Worm (Caenorhabditis elegans) whole organism, late embryonic: ENCODE data around the gene Y75D11A.6.

Experiments
- C08G9.2 ChIP-seq: sonication (generic microtip); optimal IDR thresholded peaks from 2 replicates; lab custom pipeline; 2016; ENCODE audit warnings: mild to moderate bottlenecking, missing genetic modification characterization, moderate library complexity, missing compliant biosample characterization
- C38D4.7 ChIP-seq: fragments of 200-800 bp; sonication (Bioruptor generic); optimal IDR thresholded peaks from 2 replicates; lab custom pipeline; 2018; ENCODE audit warnings: mild to moderate bottlenecking, missing genetic modification characterization, moderate library complexity, missing compliant biosample characterization
- K09A11.1 ChIP-seq: sonication (generic microtip); optimal IDR thresholded peaks from 2 replicates; lab custom pipeline; 2017; ENCODE audit warnings: antibody characterized with exemption, mild to moderate bottlenecking, missing genetic modification characterization, missing compliant biosample characterization; ENCODE audit not compliant: insufficient read depth
- T23F11.4 ChIP-seq: fragments of 200-800 bp; sonication (Bioruptor generic); optimal IDR thresholded peaks from 2 replicates; lab custom pipeline; 2018; ENCODE audit warnings: mild to moderate bottlenecking, missing genetic modification characterization, missing compliant biosample characterization
- Y22D7AL.16 ChIP-seq: sonication (generic microtip); optimal IDR thresholded peaks from 2 replicates; lab custom pipeline; 2016; ENCODE audit warnings: missing genetic modification characterization, missing compliant biosample characterization
- ahr-1 ChIP-seq: sonication (generic microtip); optimal IDR thresholded peaks from 2 replicates; lab custom pipeline; 2016; ENCODE audit warnings: missing genetic modification characterization, missing compliant biosample characterization
- ama-1 ChIP-seq: fragments of 150-350 bp; optimal IDR thresholded peaks from 2 replicates; lab custom pipeline; 2014
- ceh-18 ChIP-seq: sonication (generic microtip); optimal IDR thresholded peaks from 2 replicates; lab custom pipeline; 2016; ENCODE audit warnings: missing genetic modification characterization, missing compliant biosample characterization
- ceh-19 ChIP-seq: fragments of 200-800 bp; sonication (Bioruptor generic); optimal IDR thresholded peaks from 2 replicates; lab custom pipeline; 2018; ENCODE audit warnings: mild to moderate bottlenecking, missing genetic modification characterization, missing compliant biosample characterization
- ceh-2 ChIP-seq: sonication (generic microtip); optimal IDR thresholded peaks from 2 replicates; lab custom pipeline; 2016; ENCODE audit warnings: missing genotype, missing genetic modification characterization, missing compliant biosample characterization
- ceh-22 ChIP-seq: sonication (generic microtip); optimal IDR thresholded peaks from 2 replicates; lab custom pipeline; 2017; ENCODE audit warnings: missing biosample characterization, missing genetic modification characterization
- ceh-24 ChIP-seq: sonication (generic microtip); optimal IDR thresholded peaks from 2 replicates; lab custom pipeline; 2016; ENCODE audit warnings: mild to moderate bottlenecking, missing genetic modification characterization, missing compliant biosample characterization
- ceh-30 ChIP-seq: fragments of 150-350 bp; optimal IDR thresholded peaks from 2 replicates; lab custom pipeline; 2014; ENCODE audit warnings: missing biosample characterization, missing genetic modification characterization
- ceh-31 ChIP-seq: sonication (generic microtip); optimal IDR thresholded peaks from 2 replicates; lab custom pipeline; 2016; ENCODE audit warnings: missing genetic modification characterization, missing compliant biosample characterization
- ceh-34 ChIP-seq: sonication (generic microtip); optimal IDR thresholded peaks from 2 replicates; lab custom pipeline; 2016; ENCODE audit warnings: mild to moderate bottlenecking, missing genetic modification characterization, missing compliant biosample characterization
- ceh-45 ChIP-seq: fragments of 200-800 bp; sonication (Bioruptor generic); IDR thresholded peaks from 2 replicates; pipeline ENCODE4 v1.3.6; 2022; ENCODE audit warnings: missing genetic modification reagents, missing genetic modification characterization, missing compliant biosample characterization
- ceh-9 ChIP-seq: sonication (generic microtip); optimal IDR thresholded peaks from 2 replicates; lab custom pipeline; 2016; ENCODE audit warnings: mild to moderate bottlenecking, missing genetic modification characterization, inconsistent platforms, missing compliant biosample characterization
- che-1 ChIP-seq: sonication (generic microtip); optimal IDR thresholded peaks from 2 replicates; lab custom pipeline; 2016; ENCODE audit warnings: mild to moderate bottlenecking, missing genetic modification characterization, missing compliant biosample characterization
- dmd-4 ChIP-seq: sonication (generic microtip); optimal IDR thresholded peaks from 2 replicates; lab custom pipeline; 2016; ENCODE audit warnings: borderline replicate concordance, missing genetic modification characterization, missing compliant biosample characterization
- elt-4 ChIP-seq: sonication (generic microtip); optimal IDR thresholded peaks from 2 replicates; lab custom pipeline; 2016; ENCODE audit warnings: missing genetic modification characterization, missing compliant biosample characterization
- eyg-1 ChIP-seq: sonication (generic microtip); optimal IDR thresholded peaks from 2 replicates; lab custom pipeline; 2016; ENCODE audit warnings: missing genotype, missing genetic modification characterization, missing compliant biosample characterization
- fax-1 ChIP-seq: sonication (generic microtip); optimal IDR thresholded peaks from 2 replicates; lab custom pipeline; 2016; ENCODE audit warnings: missing genotype, missing genetic modification characterization, missing compliant biosample characterization
- fkh-10 ChIP-seq: fragments of 150-350 bp; optimal IDR thresholded peaks from 2 replicates; lab custom pipeline; 2014; ENCODE audit warnings: missing biosample characterization, missing genetic modification reagents, missing genetic modification characterization
- hlh-13 ChIP-seq: fragments of 200-800 bp; sonication (Bioruptor generic); optimal IDR thresholded peaks from 2 replicates; lab custom pipeline; 2018; ENCODE audit warnings: mild to moderate bottlenecking, missing genetic modification characterization, missing compliant biosample characterization
- hlh-15 ChIP-seq: sonication (generic microtip); optimal IDR thresholded peaks from 2 replicates; lab custom pipeline; 2016; ENCODE audit warnings: missing genetic modification characterization, missing compliant biosample characterization
- hlh-30 ChIP-seq: sonication (generic microtip); optimal IDR thresholded peaks from 2 replicates; lab custom pipeline; 2017; ENCODE audit warnings: antibody characterized with exemption, missing genetic modification characterization, missing compliant biosample characterization; ENCODE audit not compliant: insufficient read depth
- hlh-8 ChIP-seq: sonication (generic microtip); optimal IDR thresholded peaks from 2 replicates; lab custom pipeline; 2016; ENCODE audit warnings: missing genotype, missing genetic modification characterization, missing compliant biosample characterization
- lim-6 ChIP-seq: sonication (generic microtip); optimal IDR thresholded peaks from 2 replicates; lab custom pipeline; 2016; ENCODE audit warnings: missing genetic modification characterization, missing compliant biosample characterization
- lin-11 ChIP-seq: fragments of 200-800 bp; sonication (Bioruptor generic); optimal IDR thresholded peaks from 2 replicates; lab custom pipeline; 2018; ENCODE audit warnings: mild to moderate bottlenecking, missing genetic modification characterization, missing compliant biosample characterization
- madf-2 ChIP-seq: sonication (generic microtip); optimal IDR thresholded peaks from 2 replicates; lab custom pipeline; 2017; ENCODE audit warnings: missing genetic modification characterization, missing compliant biosample characterization
- nhr-11 ChIP-seq: fragments of 150-350 bp; optimal IDR thresholded peaks from 2 replicates; lab custom pipeline; 2014; ENCODE audit warnings: missing biosample characterization, missing genetic modification characterization
- npax-4 ChIP-seq: sonication (generic microtip); optimal IDR thresholded peaks from 2 replicates; lab custom pipeline; 2016; ENCODE audit warnings: missing genetic modification characterization, missing compliant biosample characterization
- odd-2 ChIP-seq: sonication (generic microtip); optimal IDR thresholded peaks from 2 replicates; lab custom pipeline; 2017; ENCODE audit warnings: antibody characterized with exemption, mild to moderate bottlenecking, missing genetic modification characterization, missing compliant biosample characterization
- pag-3 ChIP-seq: sonication (generic microtip); optimal IDR thresholded peaks from 2 replicates; lab custom pipeline; 2016; ENCODE audit warnings: missing compliant biosample characterization, missing genetic modification characterization, borderline replicate concordance
- pat-9 ChIP-seq: fragments of 200-800 bp; sonication (Bioruptor generic); optimal IDR thresholded peaks from 2 replicates; lab custom pipeline; 2018; ENCODE audit warnings: mild to moderate bottlenecking, missing genetic modification characterization, moderate library complexity, missing compliant biosample characterization
- pax-1 ChIP-seq: fragments of 150-350 bp; optimal IDR thresholded peaks from 2 replicates; lab custom pipeline; 2014; ENCODE audit warnings: missing biosample characterization, missing genetic modification characterization
- ref-2 ChIP-seq: sonication (generic microtip); optimal IDR thresholded peaks from 2 replicates; lab custom pipeline; 2016; ENCODE audit warnings: missing genetic modification characterization, missing compliant biosample characterization
- rnt-1 ChIP-seq: sonication (generic microtip); optimal IDR thresholded peaks from 2 replicates; lab custom pipeline; 2016; ENCODE audit warnings: missing genetic modification characterization, missing compliant biosample characterization
- sox-2 ChIP-seq: fragments of 200-800 bp; sonication (Bioruptor generic); IDR thresholded peaks from 2 replicates; pipeline ENCODE4 v1.3.6; 2022; ENCODE audit warnings: missing genetic modification reagents, missing genetic modification characterization, missing compliant biosample characterization
- syd-9 ChIP-seq: sonication (generic microtip); optimal IDR thresholded peaks from 2 replicates; lab custom pipeline; 2016; ENCODE audit warnings: mild to moderate bottlenecking, missing genetic modification characterization, moderate library complexity, missing compliant biosample characterization
- unc-55 ChIP-seq: sonication (generic microtip); optimal IDR thresholded peaks from 2 replicates; lab custom pipeline; 2017; ENCODE audit warnings: missing biosample characterization, missing genetic modification reagents, missing genetic modification characterization
- unc-86 ChIP-seq: sonication (generic microtip); optimal IDR thresholded peaks from 2 replicates; lab custom pipeline; 2016; ENCODE audit warnings: missing genetic modification characterization, missing compliant biosample characterization
- ztf-16 ChIP-seq: sonication (generic microtip); optimal IDR thresholded peaks from 2 replicates; lab custom pipeline; 2017; ENCODE audit warnings: missing genetic modification characterization, missing compliant biosample characterization

The Y75D11A.6 gene

DNA sequence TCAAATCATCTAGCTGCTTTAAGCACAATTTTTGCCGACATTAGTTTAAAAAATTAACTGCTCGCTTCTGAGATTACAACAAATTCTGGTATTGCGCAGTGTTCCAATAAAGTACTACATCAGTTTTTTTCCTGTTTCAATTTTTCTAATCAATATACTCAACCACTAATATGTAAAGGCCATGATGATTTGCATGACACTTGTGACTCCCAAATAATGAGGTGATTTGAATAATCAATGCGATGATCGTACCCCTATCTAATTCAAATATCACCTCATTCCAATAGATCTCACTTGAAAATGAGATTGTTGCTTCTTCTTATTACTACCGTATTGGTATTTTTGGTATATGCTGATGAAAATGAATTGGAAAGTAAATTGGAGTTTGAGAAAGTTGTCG is 21.3 kb downstream of the Y75D11A.6 start, which contains the start of gene F07G6.2:
Gene F07G6.2, plus strand, starts transcription at position 301 of the 400 bp plus-strand sequence.
- no peak for TF ChIP-seq ceh-2 (tag; lab: Kevin White, UChicago)
- TF ChIP-seq ref-2 (tag; lab: Kevin White, UChicago), result no peak
- no peak for TF ChIP-seq ama-1 (lab: Kevin White, UChicago)
- TF ChIP-seq ahr-1, result no peak
- TF ChIP-seq, all 69 proteins: peak for 0

DNA sequence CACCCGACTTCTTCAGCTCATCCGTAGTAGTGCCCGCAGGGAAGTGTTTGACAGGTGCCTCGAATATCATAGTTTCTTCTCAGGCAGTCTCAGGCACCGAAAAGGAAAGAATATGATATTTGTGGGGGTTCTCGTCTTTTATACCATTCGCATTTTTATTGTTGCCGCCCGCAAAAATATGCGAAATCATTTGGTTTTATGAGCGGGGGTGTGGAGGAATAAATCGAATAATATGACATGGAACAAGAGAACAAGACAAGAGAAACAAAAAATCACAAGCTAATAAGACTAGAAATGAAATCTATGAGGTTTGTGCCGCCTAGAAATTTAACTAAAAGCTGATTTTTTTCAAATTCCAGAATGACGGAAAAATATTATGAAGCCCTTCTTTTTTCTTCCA is 28.0 kb downstream of the Y75D11A.6 start, which contains the start of gene F07G6.8:
Gene F07G6.8, minus strand, starts transcription at position 101 of the 400 bp plus-strand sequence.
- TF ChIP-seq ceh-45 (no peak), npax-4 (tag; lab: Kevin White, UChicago) (no peak), ceh-30 (tag; lab: Kevin White, UChicago) (no peak), hlh-30 (tag; lab: Kevin White, UChicago) (no peak), K09A11.1 (no peak), ceh-18 (tag; lab: Kevin White, UChicago) (no peak), elt-4 (no peak), lim-6 (tag; lab: Kevin White, UChicago) (no peak), hlh-15 (tag; lab: Kevin White, UChicago) (no peak), odd-2 (tag; lab: Kevin White, UChicago) (no peak), syd-9 (tag; lab: Kevin White, UChicago) (no peak), che-1 (tag; lab: Kevin White, UChicago) (no peak), ztf-16 (tag; lab: Kevin White, UChicago) (no peak)

DNA sequence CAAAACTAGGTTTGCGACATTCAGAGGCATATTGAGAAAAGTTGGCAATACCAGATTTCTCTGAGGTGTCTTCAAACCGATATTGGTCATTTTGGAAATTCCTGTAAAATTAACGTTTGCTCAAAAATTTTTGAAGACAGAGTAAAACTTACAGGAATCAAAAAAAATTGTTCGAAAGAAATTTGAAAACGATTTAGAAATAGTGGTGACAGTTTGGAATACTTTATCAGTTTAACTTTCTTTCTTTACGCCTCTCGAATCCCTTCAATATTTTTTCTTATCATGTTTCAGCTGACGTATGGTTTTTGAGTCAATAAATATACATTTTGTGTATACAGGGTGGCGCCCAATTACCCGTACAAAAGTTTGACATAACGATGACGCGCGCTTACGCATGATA is 29.9 kb downstream of the Y75D11A.6 start, which contains the start of gene fbxa-53:
Gene fbxa-53, minus strand, starts transcription at position 101 of the 400 bp plus-strand sequence.
- TF ChIP-seq fkh-10 (GFP tag; lab: Kevin White, UChicago) (no peak), ceh-31 (tag; lab: Kevin White, UChicago) (no peak), lin-11 (tag; lab: Kevin White, UChicago) (no peak), ceh-2 (tag; lab: Kevin White, UChicago) (no peak), ceh-34 (tag; lab: Kevin White, UChicago) (no peak), nhr-11 (tag; lab: Kevin White, UChicago) (no peak)

DNA sequence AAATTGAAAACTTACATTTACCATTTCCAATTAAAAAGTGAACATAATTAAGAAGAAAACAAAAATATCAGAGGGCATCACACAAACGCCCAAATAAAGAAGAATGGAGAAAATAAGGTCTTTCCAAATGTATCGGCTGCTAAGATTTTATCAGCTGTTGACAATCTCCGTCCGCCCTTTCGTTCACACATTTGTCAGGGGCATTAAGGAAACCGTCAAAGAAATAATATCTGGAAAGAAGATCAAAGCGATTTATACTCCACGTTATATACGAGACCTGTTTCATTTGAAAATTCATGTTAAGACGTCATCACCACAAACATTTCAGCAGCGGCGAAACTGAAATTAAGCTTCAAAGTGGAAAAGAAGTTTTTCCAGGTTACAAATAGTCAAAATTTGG is 35.8 kb downstream of the Y75D11A.6 start, which contains the start of gene fbxa-52:
Gene fbxa-52, minus strand, starts transcription at position 101 of the 400 bp plus-strand sequence.
- no peak for TF ChIP-seq ceh-24 (tag; lab: Kevin White, UChicago)
- no peak for TF ChIP-seq ceh-22 (tag; lab: Kevin White, UChicago)
- TF ChIP-seq pax-1 (tag; lab: Kevin White, UChicago), result no peak
- TF ChIP-seq fkh-10 (GFP tag; lab: Kevin White, UChicago), result no peak
- TF ChIP-seq dmd-4, result no peak
- no peak for TF ChIP-seq C08G9.2 (tag; lab: Kevin White, UChicago)
- no peak for TF ChIP-seq pag-3 (tag; lab: Kevin White, UChicago)
- no peak for TF ChIP-seq hlh-8
- TF ChIP-seq sox-2 (GFP tag; lab: Robert Waterston, UW), result no peak
- no peak for TF ChIP-seq eyg-1
- TF ChIP-seq ahr-1, result no peak

DNA sequence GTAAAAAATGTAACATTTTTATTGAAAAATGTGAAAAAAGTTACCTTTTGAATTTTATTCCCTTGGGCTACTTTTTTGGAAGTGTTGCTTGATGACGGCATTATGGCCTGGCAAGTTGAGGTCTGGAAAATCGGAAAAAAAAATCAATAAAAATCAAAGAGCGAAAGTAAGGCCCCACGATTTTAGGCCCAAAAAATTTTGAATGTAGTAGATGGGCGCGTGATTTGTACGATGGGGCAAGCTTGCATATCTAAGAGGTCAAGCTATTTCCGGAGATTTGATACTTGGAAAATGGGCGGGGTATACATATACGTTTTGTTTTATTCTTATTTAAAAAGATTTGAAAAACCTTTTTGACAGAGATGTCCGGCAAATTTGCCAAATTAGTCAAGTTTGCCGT is 41.8 kb downstream of the Y75D11A.6 start, which contains the start of gene F07G6.5:
Gene F07G6.5, minus strand, starts transcription at position 101 of the 400 bp plus-strand sequence.
- TF ChIP-seq fkh-10 (GFP tag; lab: Kevin White, UChicago) (no peak), C38D4.7 (GFP tag; lab: Kevin White, UChicago) (no peak), pax-1 (tag; lab: Kevin White, UChicago) (no peak), ceh-18 (tag; lab: Kevin White, UChicago) (no peak), ceh-9 (tag; lab: Kevin White, UChicago) (no peak), rnt-1 (tag; lab: Kevin White, UChicago) (no peak), unc-55 (GFP tag; lab: Kevin White, UChicago) (no peak), hlh-8 (no peak), ceh-45 (no peak), hlh-13 (GFP tag; lab: Kevin White, UChicago) (no peak), ceh-19 (GFP tag; lab: Kevin White, UChicago) (no peak), T23F11.4 (GFP tag; lab: Kevin White, UChicago) (no peak), ceh-2 (tag; lab: Kevin White, UChicago) (no peak), pat-9 (no peak), eyg-1 (no peak), unc-86 (tag; lab: Kevin White, UChicago) (no peak), madf-2 (tag; lab: Kevin White, UChicago) (no peak), fax-1 (no peak), Y22D7AL.16 (tag; lab: Kevin White, UChicago) (no peak)
